Fruit fly (Drosophila melanogaster): ENCODE measurements around the gene CG32085.

Gene CG32085

DNA sequence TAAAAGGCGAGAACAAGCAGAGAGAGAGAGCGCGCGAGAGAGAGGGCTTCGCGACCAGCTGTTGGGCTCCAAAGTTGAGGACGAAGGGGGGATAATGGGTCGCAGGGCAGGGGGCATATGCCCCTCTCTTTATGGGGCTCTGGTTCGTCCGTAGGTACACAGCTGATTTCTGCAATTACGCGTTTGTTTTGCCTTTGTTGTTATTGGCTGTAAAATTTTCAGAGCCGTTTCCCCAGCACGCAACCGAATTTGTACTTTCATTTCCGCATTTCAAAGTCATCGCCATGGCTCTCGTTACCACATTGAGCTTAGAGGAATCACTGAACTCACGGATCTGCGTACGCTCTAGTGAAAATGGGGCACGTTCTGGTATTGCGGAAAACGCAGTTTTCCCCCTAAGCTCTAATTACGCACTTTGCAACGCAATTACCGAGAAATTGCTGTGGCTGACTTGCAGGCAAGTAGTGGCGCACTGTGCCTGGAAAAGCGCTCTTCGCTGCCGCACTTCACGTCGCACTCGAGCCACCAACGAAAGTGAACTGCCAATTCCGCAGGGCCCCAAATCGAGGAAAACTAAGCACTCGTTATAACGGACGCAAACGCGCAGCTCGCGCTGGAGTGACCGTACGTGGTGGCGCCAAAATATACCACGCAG, 28.0 kb upstream of the CG32085 start, which contains the start of gene CG11658 (continued):
- TF ChIP-seq sima (GFP tag; optimal IDR thresholded peaks at IDR 0.05), result no peak
- TF ChIP-seq ro (GFP tag; IDR thresholded peaks at IDR 0.05), result no peak
- TF ChIP-seq zen (tag; optimal IDR thresholded peaks at IDR 0.05), result no peak
- no peak for TF ChIP-seq slp2 (GFP tag; optimal IDR thresholded peaks at IDR 0.05)
- TF ChIP-seq dysf (GFP tag; IDR thresholded peaks at IDR 0.05), result no peak
- peak; percentile 36 for TF ChIP-seq HLHmδ (GFP tag; optimal IDR thresholded peaks at IDR 0.05)
- TF ChIP-seq gcm (GFP tag; optimal IDR thresholded peaks at IDR 0.05), result no peak
- TF ChIP-seq CG3163 (GFP tag; optimal IDR thresholded peaks at IDR 0.05), result no peak
- TF ChIP-seq p53 (GFP tag; optimal IDR thresholded peaks at IDR 0.05), result no peak
- peak; percentile 13 for TF ChIP-seq CG7556 (GFP tag; optimal IDR thresholded peaks at IDR 0.05)
- no peak for TF ChIP-seq nmo (GFP tag; optimal IDR thresholded peaks at IDR 0.05)
- TF ChIP-seq Sry-δ (GFP tag; optimal IDR thresholded peaks at IDR 0.05), result no peak
- no peak; the same call in 2 of the 3 replicates for TF ChIP-seq Opbp (GFP tag; IDR thresholded peaks at IDR 0.05; ENCODE audit: partially characterized antibody)
- peak; percentile 4 for TF ChIP-seq odd (GFP tag; optimal IDR thresholded peaks at IDR 0.05)
- TF ChIP-seq BtbVII (GFP tag; optimal IDR thresholded peaks at IDR 0.05), result peak; percentile 25
- TF ChIP-seq TFAM (GFP tag; optimal IDR thresholded peaks at IDR 0.05), result no peak
- no peak for TF ChIP-seq CG9817 (tag; optimal IDR thresholded peaks at IDR 0.05)
- 0 out of 2 replicates have a peak, but pooled peaks have one; percentile 11 for TF ChIP-seq gsb (GFP tag; IDR thresholded peaks at IDR 0.05)
- TF ChIP-seq CG1602 (GFP tag; optimal IDR thresholded peaks at IDR 0.05), result no peak
- TF ChIP-seq CG12236 (GFP tag; optimal IDR thresholded peaks at IDR 0.05), result no peak
- TF ChIP-seq CG1603 (tag; optimal IDR thresholded peaks at IDR 0.05), result peak; percentile 9
- TF ChIP-seq CG5180 (GFP tag; optimal IDR thresholded peaks at IDR 0.05), result peak; percentile 22
- TF ChIP-seq CG9215 (GFP tag; IDR thresholded peaks at IDR 0.05), result no peak
- peak; percentile 8; the same call in 1 of the 3 replicates for TF ChIP-seq Dbx (GFP tag; IDR thresholded peaks at IDR 0.05)
- TF ChIP-seq sd (tag; optimal IDR thresholded peaks at IDR 0.05), result peak; percentile 8
- TF ChIP-seq CG11247 (GFP tag; IDR thresholded peaks at IDR 0.05), result 0 out of 2 replicates have a peak, but pooled peaks have one; percentile 8
- TF ChIP-seq en (GFP tag; optimal IDR thresholded peaks at IDR 0.05), result no peak
- no peak for TF ChIP-seq prd (optimal IDR thresholded peaks at IDR 0.05)
- TF ChIP-seq prd (GFP tag; IDR thresholded peaks at IDR 0.05), result no peak
- TF ChIP-seq CG14710 (tag; optimal IDR thresholded peaks at IDR 0.05), result no peak
- TF ChIP-seq CG12071 (GFP tag; optimal IDR thresholded peaks at IDR 0.05), result peak; percentile 23
- TF ChIP-seq emc (GFP tag; optimal IDR thresholded peaks at IDR 0.05), result no peak
- no peak for TF ChIP-seq gsb-n (tag; optimal IDR thresholded peaks at IDR 0.05)
- TF ChIP-seq HmgD (GFP tag; optimal IDR thresholded peaks at IDR 0.05), result peak; percentile 8
- no peak for TF ChIP-seq Atf3 (GFP tag; optimal IDR thresholded peaks at IDR 0.05)
- peak; percentile 82 for TF ChIP-seq Myb (GFP tag; optimal IDR thresholded peaks at IDR 0.05)
- peak; percentile 63 for TF ChIP-seq CG10543 (GFP tag; optimal IDR thresholded peaks at IDR 0.05)
- TF ChIP-seq hbn (GFP tag; IDR thresholded peaks at IDR 0.05; ENCODE audit: partially characterized antibody), result peak; percentile 41; the same call in 1 of the 2 replicates
- TF ChIP-seq CG1024 (GFP tag; IDR thresholded peaks at IDR 0.05), result peak; percentile 7; the same call in 1 of the 2 replicates
- TF ChIP-seq Nf-YC (tag; optimal IDR thresholded peaks at IDR 0.05), result peak; percentile 40
- no peak for TF ChIP-seq gem (tag; optimal IDR thresholded peaks at IDR 0.05)
- no peak for TF ChIP-seq pan (optimal IDR thresholded peaks at IDR 0.05)
- peak in 1 of 2 experiments; percentile 19 for TF ChIP-seq pan (GFP tag; optimal IDR thresholded peaks at IDR 0.05 in 1 of 2, IDR thresholded peaks at IDR 0.05 in 1 of 2)
- peak; percentile 39 for TF ChIP-seq Dek (tag; optimal IDR thresholded peaks at IDR 0.05)
- TF ChIP-seq Hmr (GFP tag; optimal IDR thresholded peaks at IDR 0.05), result peak; percentile 43
- no peak for TF ChIP-seq CG7928 (GFP tag; optimal IDR thresholded peaks at IDR 0.05)
- TF ChIP-seq Med (GFP tag), result peak; percentile 57
- TF ChIP-seq tna (GFP tag; IDR thresholded peaks at IDR 0.05; ENCODE audit: partially characterized antibody), result no peak
- peak; percentile 3 for TF ChIP-seq CG17359 (tag; optimal IDR thresholded peaks at IDR 0.05)
- peak; percentile 11 for TF ChIP-seq pb (GFP tag; optimal IDR thresholded peaks at IDR 0.05)

All from whole organism, embryonic.